Worm (Caenorhabditis elegans) whole organism, L3 larva: ENCODE measurements around the gene txt-19.

Experiments
- ZK546.5 ChIP-seq: sonication (generic microtip); optimal IDR thresholded peaks from 2 replicates; lab custom pipeline; 2017; ENCODE audit warnings: missing biosample characterization, missing genetic modification characterization
- ama-1 ChIP-seq: fragments of 150-350 bp; optimal IDR thresholded peaks from 2 replicates; lab custom pipeline; 2018
- ceh-16 ChIP-seq: sonication (generic microtip); optimal IDR thresholded peaks from 2 replicates; lab custom pipeline; 2017; ENCODE audit warnings: missing biosample characterization, missing genetic modification characterization
- ceh-28 ChIP-seq: fragments of 150-350 bp; optimal IDR thresholded peaks from 2 replicates; lab custom pipeline; 2014; ENCODE audit warnings: missing biosample characterization, missing genetic modification reagents, missing genetic modification characterization
- ceh-82 ChIP-seq: fragments of 150-350 bp; optimal IDR thresholded peaks from 2 replicates; lab custom pipeline; 2014; ENCODE audit warnings: missing biosample characterization, missing genetic modification characterization
- ceh-9 ChIP-seq: sonication (generic microtip); optimal IDR thresholded peaks from 2 replicates; lab custom pipeline; 2018; ENCODE audit warnings: missing biosample characterization, missing genetic modification characterization
- egl-27 ChIP-seq: sonication (generic microtip); optimal IDR thresholded peaks from 4 replicates; lab custom pipeline; 2017; ENCODE audit warnings: missing biosample characterization, missing genetic modification reagents, missing genetic modification characterization
- egl-5 ChIP-seq: fragments of 150-350 bp; optimal IDR thresholded peaks from 2 replicates; lab custom pipeline; 2017; ENCODE audit warnings: missing biosample characterization, missing genetic modification reagents, missing genetic modification characterization, inconsistent platforms
- elt-1 ChIP-seq: fragments of 150-350 bp; optimal IDR thresholded peaks from 2 replicates; lab custom pipeline; 2014; ENCODE audit warnings: missing biosample characterization, missing genetic modification characterization
- elt-2 ChIP-seq: sonication (generic microtip); optimal IDR thresholded peaks from 2 replicates; lab custom pipeline; 2016; ENCODE audit warnings: missing genetic modification reagents, mild to moderate bottlenecking, missing genetic modification characterization, missing compliant biosample characterization
- fkh-10 ChIP-seq: sonication (generic microtip); optimal IDR thresholded peaks from 2 replicates; lab custom pipeline; 2017; ENCODE audit warnings: missing biosample characterization, missing genetic modification reagents, missing genetic modification characterization
- fos-1 ChIP-seq: fragments of 150-350 bp; optimal IDR thresholded peaks from 2 replicates; lab custom pipeline; 2014; ENCODE audit warnings: missing biosample characterization, missing genetic modification characterization
- hmg-11 ChIP-seq: sonication (generic microtip); optimal IDR thresholded peaks from 2 replicates; lab custom pipeline; 2016; ENCODE audit warnings: missing genetic modification characterization, missing compliant biosample characterization
- jun-1 ChIP-seq: fragments of 150-350 bp; optimal IDR thresholded peaks from 2 replicates; lab custom pipeline; 2014; ENCODE audit warnings: missing biosample characterization, missing genetic modification reagents, missing genetic modification characterization
- lin-39 ChIP-seq: fragments of 150-350 bp; optimal IDR thresholded peaks from 2 replicates; lab custom pipeline; 2018; ENCODE audit warnings: missing biosample characterization, missing genetic modification reagents, missing genetic modification characterization
- lsy-12 ChIP-seq: sonication (generic microtip); optimal IDR thresholded peaks from 2 replicates; lab custom pipeline; 2016; ENCODE audit warnings: mild to moderate bottlenecking, missing genetic modification characterization, missing compliant biosample characterization
- mdl-1 ChIP-seq: fragments of 150-350 bp; optimal IDR thresholded peaks from 2 replicates; lab custom pipeline; 2014; ENCODE audit warnings: missing biosample characterization, missing genetic modification characterization
- mml-1 ChIP-seq: fragments of 150-350 bp; sonication (generic microtip); optimal IDR thresholded peaks from 3 replicates; lab custom pipeline; 2014; ENCODE audit warnings: missing biosample characterization, missing genetic modification characterization
- nfya-1 ChIP-seq: sonication (generic microtip); optimal IDR thresholded peaks from 2 replicates; lab custom pipeline; 2017; ENCODE audit warnings: missing genetic modification characterization, mild to moderate bottlenecking, missing compliant biosample characterization, antibody characterized with exemption, moderate library complexity; ENCODE audit not compliant: insufficient read depth
- nhr-11 ChIP-seq: fragments of 150-350 bp; optimal IDR thresholded peaks from 2 replicates; lab custom pipeline; 2014; ENCODE audit warnings: missing biosample characterization, missing genetic modification characterization
- nhr-12 ChIP-seq: fragments of 150-350 bp; optimal IDR thresholded peaks from 2 replicates; lab custom pipeline; 2014; ENCODE audit warnings: missing biosample characterization, missing genetic modification characterization
- nhr-23 ChIP-seq: fragments of 150-350 bp; optimal IDR thresholded peaks from 2 replicates; lab custom pipeline; 2014; ENCODE audit warnings: missing biosample characterization, missing genetic modification reagents, missing genetic modification characterization
- nhr-237 ChIP-seq: fragments of 150-350 bp; optimal IDR thresholded peaks from 2 replicates; lab custom pipeline; 2014; ENCODE audit warnings: missing biosample characterization, missing genetic modification characterization
- nhr-25 ChIP-seq: sonication (generic microtip); optimal IDR thresholded peaks from 2 replicates; lab custom pipeline; 2017; ENCODE audit warnings: missing biosample characterization, missing genetic modification characterization
- nhr-28 ChIP-seq: fragments of 150-350 bp; optimal IDR thresholded peaks from 2 replicates; lab custom pipeline; 2014; ENCODE audit warnings: missing biosample characterization, missing genetic modification characterization
- nhr-43 ChIP-seq: sonication (generic microtip); optimal IDR thresholded peaks from 2 replicates; lab custom pipeline; 2016; ENCODE audit warnings: mild to moderate bottlenecking, missing genetic modification characterization, missing compliant biosample characterization; ENCODE audit not compliant: poor library complexity, severe bottlenecking
- nhr-67 ChIP-seq: fragments of 150-350 bp; optimal IDR thresholded peaks from 2 replicates; lab custom pipeline; 2014; ENCODE audit warnings: missing biosample characterization, missing genetic modification characterization
- nhr-76 ChIP-seq: fragments of 150-350 bp; sonication (generic microtip); optimal IDR thresholded peaks from 5 replicates; lab custom pipeline; 2014; ENCODE audit warnings: missing biosample characterization, missing genetic modification characterization
- nhr-77 ChIP-seq: fragments of 150-350 bp; optimal IDR thresholded peaks from 2 replicates; lab custom pipeline; 2014; ENCODE audit warnings: missing biosample characterization, missing genetic modification characterization
- pha-4 ChIP-seq: fragments of 150-350 bp; optimal IDR thresholded peaks from 2 replicates; lab custom pipeline; 2014; ENCODE audit warnings: missing biosample characterization, missing genetic modification reagents, missing genetic modification characterization
- snpc-4 ChIP-seq: fragments of 150-350 bp; optimal IDR thresholded peaks from 2 replicates; lab custom pipeline; 2014; ENCODE audit warnings: missing biosample characterization, missing genetic modification characterization
- tbx-2 ChIP-seq: sonication (generic microtip); optimal IDR thresholded peaks from 2 replicates; lab custom pipeline; 2016; ENCODE audit warnings: mild to moderate bottlenecking, missing genetic modification characterization, missing compliant biosample characterization
- unc-39 ChIP-seq: sonication (generic microtip); optimal IDR thresholded peaks from 4 replicates; lab custom pipeline; 2017; ENCODE audit warnings: missing biosample characterization, missing genetic modification characterization
- unc-62 ChIP-seq: fragments of 150-350 bp; sonication (generic microtip); optimal IDR thresholded peaks from 4 replicates; lab custom pipeline; 2014; ENCODE audit warnings: missing biosample characterization, missing genetic modification reagents, missing genetic modification characterization
- zag-1 ChIP-seq: fragments of 150-350 bp; optimal IDR thresholded peaks from 2 replicates; lab custom pipeline; 2014; ENCODE audit warnings: missing biosample characterization, missing genetic modification characterization
- ztf-11 ChIP-seq: fragments of 150-350 bp; optimal IDR thresholded peaks from 2 replicates; lab custom pipeline; 2014; ENCODE audit warnings: missing biosample characterization, missing genetic modification characterization
- ztf-4 ChIP-seq: fragments of 150-350 bp; optimal IDR thresholded peaks from 2 replicates; lab custom pipeline; 2014; ENCODE audit warnings: missing biosample characterization, missing genetic modification characterization

Gene txt-19

ce11 chrIV:12845596-12845995 is at the start of gene txt-19:
Gene txt-19 (plus strand): TSS chrIV:12845899.
- TF ChIP-seq nfya-1 (tag; lab: Kevin White, UChicago): peak; percentile 50
- no peak for TF ChIP-seq ceh-28 (tag; lab: Kevin White, UChicago)
- TF ChIP-seq elt-1: no peak
- no peak for TF ChIP-seq fos-1 (tag; lab: Kevin White, UChicago)
- no peak for TF ChIP-seq ceh-82 (tag; lab: Kevin White, UChicago)
- TF ChIP-seq lsy-12 (tag; lab: Kevin White, UChicago): no peak
- TF ChIP-seq pha-4 (tag; lab: Kevin White, UChicago): no peak
- no peak for TF ChIP-seq nhr-43 (tag; lab: Kevin White, UChicago)
- TF ChIP-seq nhr-25 (tag; lab: Kevin White, UChicago): no peak
- no peak for TF ChIP-seq unc-39 (tag; lab: Kevin White, UChicago)
- TF ChIP-seq ztf-11 (tag; lab: Kevin White, UChicago): no peak
- TF ChIP-seq nhr-23 (tag; lab: Kevin White, UChicago): no peak
- TF ChIP-seq nhr-11: no peak
- TF ChIP-seq ceh-16: no peak
- peak; percentile 8 for TF ChIP-seq hmg-11 (tag; lab: Kevin White, UChicago)
- peak; percentile 63 for TF ChIP-seq lin-39 (tag; lab: Kevin White, UChicago)
- TF ChIP-seq nhr-77 (tag; lab: Kevin White, UChicago): no peak
- no peak for TF ChIP-seq nhr-12
- no peak for TF ChIP-seq tbx-2 (tag; lab: Kevin White, UChicago)
- TF ChIP-seq nhr-28 (tag; lab: Kevin White, UChicago): no peak

ce11 chrIV:12796811-12797210 is 48.9 kb upstream of the txt-19 start:
- TF ChIP-seq tbx-2 (tag; lab: Kevin White, UChicago) (no peak), nhr-25 (tag; lab: Kevin White, UChicago) (peak; percentile 32)

- TF ChIP-seq ztf-4 (tag; lab: Kevin White, UChicago) (no peak), jun-1 (tag; lab: Kevin White, UChicago) (no peak), lin-39 (tag; lab: Kevin White, UChicago) (no peak), unc-62 (GFP tag; lab: Kevin White, UChicago) (no peak), ztf-11 (tag; lab: Kevin White, UChicago) (no peak), fkh-10 (GFP tag; lab: Kevin White, UChicago) (no peak), fos-1 (tag; lab: Kevin White, UChicago) (no peak), nhr-25 (tag; lab: Kevin White, UChicago) (no peak), ZK546.5 (tag; lab: Kevin White, UChicago) (no peak), mml-1 (no peak), egl-5 (tag; lab: Kevin White, UChicago) (no peak), nhr-67 (tag; lab: Kevin White, UChicago) (no peak), zag-1 (no peak), egl-27 (tag; lab: Kevin White, UChicago) (no peak), lsy-12 (tag; lab: Kevin White, UChicago) (no peak), nhr-237 (tag; lab: Kevin White, UChicago) (no peak), ceh-82 (tag; lab: Kevin White, UChicago) (no peak), ama-1 (lab: Kevin White, UChicago) (no peak), ceh-28 (tag; lab: Kevin White, UChicago) (no peak)
- TF ChIP-seq, all 47 proteins: peak for 0
Observed at ce11 chrIV:12805595-12805994, 40.1 kb upstream of the txt-19 start, which contains the start of gene F07C6.4. Gene F07C6.4 (plus strand): TSS chrIV:12805924.

ce11 chrIV:12811554-12811953 is 34.1 kb upstream of the txt-19 start:
- TF ChIP-seq ama-1 (lab: Kevin White, UChicago): no peak
- no peak for TF ChIP-seq ceh-9 (tag; lab: Kevin White, UChicago)
- no peak for TF ChIP-seq nhr-67 (tag; lab: Kevin White, UChicago)
- TF ChIP-seq elt-2 (tag; lab: Kevin White, UChicago): no peak
- no peak for TF ChIP-seq nhr-11
- TF ChIP-seq pha-4 (tag; lab: Kevin White, UChicago): no peak
- TF ChIP-seq nhr-76 (tag; lab: Kevin White, UChicago): no peak
- no peak for TF ChIP-seq unc-39 (tag; lab: Kevin White, UChicago)
- TF ChIP-seq unc-62 (GFP tag; lab: Kevin White, UChicago): no peak
- no peak for TF ChIP-seq snpc-4 (tag; lab: Kevin White, UChicago)
- TF ChIP-seq egl-27 (tag; lab: Kevin White, UChicago): no peak
- no peak for TF ChIP-seq elt-1
- no peak for TF ChIP-seq mdl-1 (tag; lab: Kevin White, UChicago)
- no peak for TF ChIP-seq egl-5 (tag; lab: Kevin White, UChicago)
- TF ChIP-seq ztf-4 (tag; lab: Kevin White, UChicago): no peak
- no peak for TF ChIP-seq jun-1 (tag; lab: Kevin White, UChicago)
